Worm (Caenorhabditis elegans) whole organism, young adult: Measurements from ENCODE around the gene Y75B8A.63.

Source experiments
- ZK185.1 ChIP-seq: sonication (generic microtip); optimal IDR thresholded peaks from 2 replicates; lab custom pipeline; 2016; ENCODE audit warnings: mild to moderate bottlenecking, missing genetic modification characterization, missing compliant biosample characterization; ENCODE audit not compliant: poor library complexity, severe bottlenecking
- lir-1 ChIP-seq: fragments of 200-800 bp; sonication (Bioruptor generic); conservative IDR thresholded peaks from 2 replicates; pipeline ENCODE4 v1.3.6; 2022; ENCODE audit warnings: missing genetic modification reagents, missing genetic modification characterization, missing compliant biosample characterization
- pbrm-1 ChIP-seq: fragments of 200-800 bp; sonication (Bioruptor generic); IDR thresholded peaks from 2 replicates; pipeline ENCODE4 v1.3.6; 2022; ENCODE audit warnings: missing genetic modification reagents, missing genetic modification characterization, missing compliant biosample characterization
- snpc-1.1 ChIP-seq: sonication (generic microtip); optimal IDR thresholded peaks from 2 replicates; lab custom pipeline; 2017; ENCODE audit warnings: missing genetic modification characterization, mild to moderate bottlenecking, missing compliant biosample characterization, antibody characterized with exemption, moderate library complexity, missing genotype, missing genetic modification reagents; ENCODE audit not compliant: insufficient read depth

Y75B8A.63 gene

ce11 chrIII:12377198-12377662 lies 49.5 kb downstream of the Y75B8A.63 start, which contains the start of gene pph-4.2 (continued):
- no peak for TF ChIP-seq snpc-1.1 (tag; lab: Kevin White, UChicago)
- TF ChIP-seq ZK185.1: no peak
- TF ChIP-seq lir-1 (GFP tag; lab: Robert Waterston, UW): no peak
- TF ChIP-seq pbrm-1 (GFP tag; lab: Robert Waterston, UW): no peak
- TF ChIP-seq, all 124 proteins: peak for 5
